Fruit fly (Drosophila melanogaster) whole organism, larva: Measurements from ENCODE around the gene CG11836.
A peak's percentile ranks its signal among the peaks of the same experiment; 100 is the strongest.

Source experiments
- noc ChIP-seq: fragments of 200-800 bp; sonication (Bioruptor generic); optimal IDR thresholded peaks from 3 replicates; lab custom pipeline; 2019; ENCODE audit warnings: missing biosample characterization, mild to moderate bottlenecking, missing genetic modification characterization, moderate library complexity

CG11836 gene

dm6 chr3R:25051441-25052097, 19.4 kb upstream of the CG11836 start:
- peak; percentile 46 for TF ChIP-seq noc (tag; lab: Kevin White, UChicago)

dm6 chr3R:25054451-25055188, 16.3 kb upstream of the CG11836 start, which contains the start of gene CG31109:
TSS of gene CG31109 (minus strand) at chr3R:25054653.
- peak; percentile 20 for TF ChIP-seq noc (tag; lab: Kevin White, UChicago)

- no peak for TF ChIP-seq noc (tag; lab: Kevin White, UChicago)
These were observed 14.9 kb upstream of the CG11836 start, which contains the start of the genes CG31111 and stac for dm6 chr3R:25056016-25056415. TSS of gene CG31111 (minus strand) at chr3R:25056177. TSS of gene stac (plus strand) at chr3R:25056286.

dm6 chr3R:25056488-25057157, 14.3 kb upstream of the CG11836 start:
- no peak for TF ChIP-seq noc (tag; lab: Kevin White, UChicago)

- no peak for TF ChIP-seq noc (tag; lab: Kevin White, UChicago)
These were observed 10.5 kb upstream of the CG11836 start for dm6 chr3R:25060462-25060861.

dm6 chr3R:25064907-25065841, 5.8 kb upstream of the CG11836 start, which contains the start of the genes veli and PQBP1:
TSS of gene veli (minus strand) at chr3R:25065591.
TSS of gene PQBP1 (plus strand) at chr3R:25065791.
- TF ChIP-seq noc (tag; lab: Kevin White, UChicago) = no peak

dm6 chr3R:25066856-25067255, 4.1 kb upstream of the CG11836 start:
- no peak for TF ChIP-seq noc (tag; lab: Kevin White, UChicago)

dm6 chr3R:25069569-25069968, 1.4 kb upstream of the CG11836 start, which contains the start of the genes Stt3B and CG11839:
TSS of gene Stt3B (minus strand) at chr3R:25069637.
TSS of gene CG11839 (plus strand) at chr3R:25069927.
- TF ChIP-seq noc (tag; lab: Kevin White, UChicago) = no peak

dm6 chr3R:25074558-25074964, 3.6 kb downstream of the CG11836 start, which contains the start of the genes shams and CG11920:
TSS of gene shams (minus strand) at chr3R:25074607.
TSS of gene CG11920 (plus strand) at chr3R:25074877.
- no peak for TF ChIP-seq noc (tag; lab: Kevin White, UChicago)

dm6 chr3R:25077280-25077820, 6.4 kb downstream of the CG11836 start:
- no peak for TF ChIP-seq noc (tag; lab: Kevin White, UChicago)

- TF ChIP-seq noc (tag; lab: Kevin White, UChicago) = no peak
These were observed 7.7 kb downstream of the CG11836 start for dm6 chr3R:25078665-25079064.

- no peak for TF ChIP-seq noc (tag; lab: Kevin White, UChicago)
These were observed 9.5 kb downstream of the CG11836 start for dm6 chr3R:25080446-25080845.

- no peak for TF ChIP-seq noc (tag; lab: Kevin White, UChicago)
These were observed 11.4 kb downstream of the CG11836 start, which contains the start of gene fd96Ca for dm6 chr3R:25082348-25082747. TSS of gene fd96Ca (plus strand) at chr3R:25082684.

dm6 chr3R:25094639-25095038, 23.7 kb downstream of the CG11836 start, which contains the start of gene fd96Cb:
TSS of gene fd96Cb (plus strand) at chr3R:25095012.
- no peak for TF ChIP-seq noc (tag; lab: Kevin White, UChicago)
